Worm (Caenorhabditis elegans): ENCODE data around the gene F59A2.5.

ce11 chrIII:3370054-3370453, 34.6 kb upstream of the F59A2.5 start, which contains the start of gene prk-2:
- TF ChIP-seq pha-4 (tag; optimal IDR thresholded peaks at IDR 0.05) (no peak), lin-13 (tag; optimal IDR thresholded peaks at IDR 0.05) (no peak), nhr-76 (tag; optimal IDR thresholded peaks at IDR 0.05) (no peak), nhr-28 (tag; optimal IDR thresholded peaks at IDR 0.05) (no peak), sptf-1 (tag; optimal IDR thresholded peaks at IDR 0.05) (no peak), nhr-237 (tag; optimal IDR thresholded peaks at IDR 0.05) (no peak), unc-39 (tag; optimal IDR thresholded peaks at IDR 0.05) (no peak), snpc-4 (tag; optimal IDR thresholded peaks at IDR 0.05) (no peak), mep-1 (tag; optimal IDR thresholded peaks at IDR 0.05) (no peak), elt-3 (tag; optimal IDR thresholded peaks at IDR 0.05) (no peak), ceh-83 (GFP tag; optimal IDR thresholded peaks at IDR 0.05) (no peak), tbx-8 (GFP tag; optimal IDR thresholded peaks at IDR 0.05) (no peak), mab-5 (tag; optimal IDR thresholded peaks at IDR 0.05) (no peak)
